Worm (Caenorhabditis elegans): ENCODE data around the gene M03E7.3.

M03E7.3 gene

ce11 chrV:5591887-5592286 lies 22.9 kb upstream of the M03E7.3 start:
- TF ChIP-seq F26F4.8 (GFP tag; conservative IDR thresholded peaks at IDR 0.05) (peak; percentile 76), T26A8.4 (GFP tag; IDR thresholded peaks at IDR 0.05) (no peak), snpc-4 (tag; optimal IDR thresholded peaks at IDR 0.05) (no peak), gei-8 (GFP tag; optimal IDR thresholded peaks at IDR 0.05) (peak; percentile 77), ctbp-1 (GFP tag; IDR thresholded peaks at IDR 0.05) (peak; percentile 68), pha-4 (GFP tag; IDR thresholded peaks at IDR 0.05) (peak; percentile 83; the same call in 1 of the 2 replicates), pha-4 (tag; optimal IDR thresholded peaks at IDR 0.05) (no peak), tra-1 (GFP tag; IDR thresholded peaks at IDR 0.05) (peak; percentile 47; the same call in 1 of the 2 replicates), ZK337.2 (GFP tag; IDR thresholded peaks at IDR 0.05) (no peak), mdt-29 (GFP tag; IDR thresholded peaks at IDR 0.05) (no peak), zag-1 (tag; optimal IDR thresholded peaks at IDR 0.05) (no peak), unc-130 (GFP tag; optimal IDR thresholded peaks at IDR 0.05) (peak; percentile 33), hif-1 (tag; optimal IDR thresholded peaks at IDR 0.05) (no peak), lin-1 (GFP tag; IDR thresholded peaks at IDR 0.05) (peak; percentile 77), madf-5 (GFP tag; IDR thresholded peaks at IDR 0.05) (peak; percentile 78 to 94; a peak in 3 of 4 replicates), mes-2 (tag; optimal IDR thresholded peaks at IDR 0.05; ENCODE audit: poor library complexity, severe bottlenecking) (peak; percentile 10), Y75B8A.6 (GFP tag; IDR thresholded peaks at IDR 0.05) (peak; percentile 93), Y48G9A.11 (GFP tag; IDR thresholded peaks at IDR 0.05) (peak; percentile 78), mxl-3 (GFP tag; optimal IDR thresholded peaks at IDR 0.05) (no peak), T20F7.1 (GFP tag; optimal IDR thresholded peaks at IDR 0.05) (no peak), hlh-11 (tag; optimal IDR thresholded peaks at IDR 0.05) (no peak), daf-19 (GFP tag; conservative IDR thresholded peaks at IDR 0.05) (peak; percentile 88), ces-1 (GFP tag; optimal IDR thresholded peaks at IDR 0.05) (no peak), ceh-32 (tag; optimal IDR thresholded peaks at IDR 0.05; ENCODE audit: poor library complexity) (no peak), dpl-1 (GFP tag; optimal IDR thresholded peaks at IDR 0.05) (no peak), cey-2 (tag; optimal IDR thresholded peaks at IDR 0.05; ENCODE audit: borderline replicate concordance, insufficient read depth) (no peak), F44E2.7 (GFP tag; IDR thresholded peaks at IDR 0.05) (0 out of 2 replicates have a peak, but pooled peaks have one; percentile 19), arid-1 (GFP tag; conservative IDR thresholded peaks at IDR 0.05) (peak; percentile 94), lim-7 (GFP tag; IDR thresholded peaks at IDR 0.05) (peak; percentile 99), zfp-3 (GFP tag; conservative IDR thresholded peaks at IDR 0.05) (peak; percentile 30; the same call in 1 of the 2 replicates), saeg-2 (GFP tag; IDR thresholded peaks at IDR 0.05) (0 out of 2 replicates have a peak, but pooled peaks have one; percentile 52), hmg-1.1 (GFP tag; IDR thresholded peaks at IDR 0.05) (no peak), duxl-1 (tag; optimal IDR thresholded peaks at IDR 0.05; ENCODE audit: poor library complexity) (peak; percentile 51), dmd-9 (GFP tag; IDR thresholded peaks at IDR 0.05) (no peak), nhr-28 (tag; optimal IDR thresholded peaks at IDR 0.05) (no peak), spr-3 (GFP tag; optimal IDR thresholded peaks at IDR 0.05) (peak; percentile 2), ama-1 (optimal IDR thresholded peaks at IDR 0.05) (no peak), spr-1 (tag; optimal IDR thresholded peaks at IDR 0.05) (no peak), madf-9 (GFP tag; conservative IDR thresholded peaks at IDR 0.05) (0 out of 2 replicates have a peak, but pooled peaks have one; percentile 21), daf-8 (GFP tag; IDR thresholded peaks at IDR 0.05) (no peak), nhr-6 (tag; optimal IDR thresholded peaks at IDR 0.05) (no peak), mep-1 (tag; optimal IDR thresholded peaks at IDR 0.05) (no peak), ztf-11 (tag; optimal IDR thresholded peaks at IDR 0.05) (no peak), hlh-30 (tag; optimal IDR thresholded peaks at IDR 0.05; ENCODE audit: insufficient read depth) (no peak), Y5F2A.4 (GFP tag; optimal IDR thresholded peaks at IDR 0.05) (peak; percentile 42), nhr-76 (tag; optimal IDR thresholded peaks at IDR 0.05) (no peak), skn-1 (tag; optimal IDR thresholded peaks at IDR 0.05) (no peak), egl-43 (GFP tag; IDR thresholded peaks at IDR 0.05) (peak; percentile 69; the same call in 1 of the 2 replicates), php-3 (GFP tag; IDR thresholded peaks at IDR 0.05) (0 out of 2 replicates have a peak, but pooled peaks have one; percentile 25), nhr-10 (tag; optimal IDR thresholded peaks at IDR 0.05) (no peak)
